Fruit fly (Drosophila melanogaster): ENCODE measurements around the gene CG14043.

- no peak for TF ChIP-seq psq (optimal IDR thresholded peaks at IDR 0.05)
- no peak for TF ChIP-seq Myc (optimal IDR thresholded peaks at IDR 0.05)
- TF ChIP-seq h (optimal IDR thresholded peaks at IDR 0.05), result no peak
- TF ChIP-seq insv (optimal IDR thresholded peaks at IDR 0.05), result no peak
Measured at dm6 chr2L:4998260-4998560, 26.7 kb downstream of the CG14043 start.
